Worm (Caenorhabditis elegans) whole organism, midembryonic: ENCODE data around the gene spc-2.
A peak's percentile ranks its signal among the peaks of the same experiment; 100 is the strongest.

Source experiments
- T22C8.4 ChIP-seq: fragments of 200-800 bp; sonication (Bioruptor generic); IDR thresholded peaks from 2 replicates; pipeline ENCODE4 v1.3.6; 2022; ENCODE audit warnings: missing genetic modification characterization, missing compliant biosample characterization
- cog-1 ChIP-seq: sonication (generic microtip); optimal IDR thresholded peaks from 2 replicates; lab custom pipeline; 2016; ENCODE audit warnings: missing genetic modification characterization, missing compliant biosample characterization
- flt-1 ChIP-seq: fragments of 200-800 bp; sonication (Bioruptor generic); IDR thresholded peaks from 2 replicates; pipeline ENCODE4 v1.3.6; 2022; ENCODE audit warnings: missing genetic modification characterization, missing compliant biosample characterization
- klf-2 ChIP-seq: fragments of 200-800 bp; sonication (Bioruptor generic); conservative IDR thresholded peaks from 2 replicates; pipeline ENCODE4 v1.3.6; 2022; ENCODE audit warnings: missing genetic modification reagents, missing genetic modification characterization, missing compliant biosample characterization
- med-1 ChIP-seq: sonication (generic microtip); optimal IDR thresholded peaks from 2 replicates; lab custom pipeline; 2017; ENCODE audit warnings: missing genetic modification characterization, mild to moderate bottlenecking, missing compliant biosample characterization, antibody characterized with exemption, missing genetic modification reagents; ENCODE audit not compliant: insufficient read depth
- ref-1 ChIP-seq: fragments of 200-800 bp; sonication (Bioruptor generic); conservative IDR thresholded peaks from 2 replicates; pipeline ENCODE4 v1.3.6; 2022; ENCODE audit warnings: missing genetic modification reagents, missing genetic modification characterization, missing compliant biosample characterization
- tab-1 ChIP-seq: fragments of 200-800 bp; sonication (Bioruptor generic); IDR thresholded peaks from 2 replicates; pipeline ENCODE4 v1.3.6; 2022; ENCODE audit warnings: missing genetic modification characterization, missing compliant biosample characterization
- ztf-23 ChIP-seq: fragments of 200-800 bp; sonication (Bioruptor generic); IDR thresholded peaks from 2 replicates; pipeline ENCODE4 v1.3.6; 2022; ENCODE audit warnings: missing genetic modification reagents, missing genetic modification characterization, missing compliant biosample characterization
- ztf-29 ChIP-seq: fragments of 200-800 bp; sonication (Bioruptor generic); IDR thresholded peaks from 2 replicates; pipeline ENCODE4 v1.3.6; 2022; ENCODE audit warnings: missing genetic modification reagents, missing genetic modification characterization, missing compliant biosample characterization

The spc-2 gene

ce11 chrIII:8181581-8181980, at the start of gene spc-2:
Gene spc-2 (plus strand): TSS chrIII:8181881.
- TF ChIP-seq flt-1 (GFP tag; lab: Robert Waterston, UW) = no peak
- TF ChIP-seq tab-1 = no peak
- TF ChIP-seq med-1 (GFP tag; lab: Kevin White, UChicago) = no peak
- no peak for TF ChIP-seq T22C8.4 (GFP tag; lab: Robert Waterston, UW)
- TF ChIP-seq cog-1 (tag; lab: Kevin White, UChicago) = no peak

- TF ChIP-seq cog-1 (tag; lab: Kevin White, UChicago) (no peak), ref-1 (GFP tag; lab: Robert Waterston, UW) (no peak), ztf-29 (GFP tag; lab: Robert Waterston, UW) (no peak), ztf-23 (GFP tag; lab: Robert Waterston, UW) (no peak), tab-1 (no peak), T22C8.4 (GFP tag; lab: Robert Waterston, UW) (no peak), klf-2 (GFP tag; lab: Robert Waterston, UW) (no peak), med-1 (GFP tag; lab: Kevin White, UChicago) (no peak), flt-1 (GFP tag; lab: Robert Waterston, UW) (no peak)
These were observed 49.2 kb upstream of the spc-2 start for ce11 chrIII:8132496-8132895.

ce11 chrIII:8133346-8133745, 48.3 kb upstream of the spc-2 start, which contains the start of gene C14B9.2:
Gene C14B9.2 (plus strand): TSS chrIII:8133665.
- TF ChIP-seq tab-1 (no peak), med-1 (GFP tag; lab: Kevin White, UChicago) (no peak), T22C8.4 (GFP tag; lab: Robert Waterston, UW) (no peak), ref-1 (GFP tag; lab: Robert Waterston, UW) (no peak), cog-1 (tag; lab: Kevin White, UChicago) (no peak), flt-1 (GFP tag; lab: Robert Waterston, UW) (no peak), ztf-29 (GFP tag; lab: Robert Waterston, UW) (no peak), ztf-23 (GFP tag; lab: Robert Waterston, UW) (no peak), klf-2 (GFP tag; lab: Robert Waterston, UW) (no peak)

- TF ChIP-seq klf-2 (GFP tag; lab: Robert Waterston, UW) = no peak
- TF ChIP-seq T22C8.4 (GFP tag; lab: Robert Waterston, UW) = no peak
- TF ChIP-seq ztf-23 (GFP tag; lab: Robert Waterston, UW) = no peak
- TF ChIP-seq tab-1 = no peak
- no peak for TF ChIP-seq flt-1 (GFP tag; lab: Robert Waterston, UW)
- no peak for TF ChIP-seq ref-1 (GFP tag; lab: Robert Waterston, UW)
- no peak for TF ChIP-seq med-1 (GFP tag; lab: Kevin White, UChicago)
- no peak for TF ChIP-seq cog-1 (tag; lab: Kevin White, UChicago)
- no peak for TF ChIP-seq ztf-29 (GFP tag; lab: Robert Waterston, UW)
These were observed 45.1 kb upstream of the spc-2 start for ce11 chrIII:8136517-8137099.

ce11 chrIII:8137777-8138176, 43.9 kb upstream of the spc-2 start, which contains the start of gene hsp-12.2:
Gene hsp-12.2 (plus strand): TSS chrIII:8138077.
- TF ChIP-seq ztf-23 (GFP tag; lab: Robert Waterston, UW) (no peak), ref-1 (GFP tag; lab: Robert Waterston, UW) (no peak)

- TF ChIP-seq flt-1 (GFP tag; lab: Robert Waterston, UW) = no peak
- TF ChIP-seq ztf-23 (GFP tag; lab: Robert Waterston, UW) = no peak
- TF ChIP-seq tab-1 = no peak
- no peak for TF ChIP-seq med-1 (GFP tag; lab: Kevin White, UChicago)
- TF ChIP-seq ref-1 (GFP tag; lab: Robert Waterston, UW) = no peak
- no peak for TF ChIP-seq ztf-29 (GFP tag; lab: Robert Waterston, UW)
- no peak for TF ChIP-seq cog-1 (tag; lab: Kevin White, UChicago)
- no peak for TF ChIP-seq klf-2 (GFP tag; lab: Robert Waterston, UW)
- TF ChIP-seq T22C8.4 (GFP tag; lab: Robert Waterston, UW) = no peak
These were observed 39.5 kb upstream of the spc-2 start for ce11 chrIII:8142217-8142616.

- peak; percentile 72; the same call in 1 of the 2 replicates for TF ChIP-seq ztf-23 (GFP tag; lab: Robert Waterston, UW)
- TF ChIP-seq ztf-29 (GFP tag; lab: Robert Waterston, UW) = no peak
- TF ChIP-seq flt-1 (GFP tag; lab: Robert Waterston, UW) = peak; percentile 81
- TF ChIP-seq T22C8.4 (GFP tag; lab: Robert Waterston, UW) = no peak
These were observed 37.1 kb upstream of the spc-2 start, which contains the start of the genes C14B9.8 and mrpl-18 for ce11 chrIII:8144574-8145065. Gene C14B9.8 (minus strand): TSS chrIII:8144629. Gene mrpl-18 (plus strand): TSS chrIII:8145015.

ce11 chrIII:8145971-8146370, 35.7 kb upstream of the spc-2 start:
- no peak for TF ChIP-seq tab-1

ce11 chrIII:8148751-8149150, 32.9 kb upstream of the spc-2 start, which contains the start of gene D2007.2:
Gene D2007.2 (plus strand): TSS chrIII:8148963.
- TF ChIP-seq tab-1 = no peak
- TF ChIP-seq med-1 (GFP tag; lab: Kevin White, UChicago) = no peak
- TF ChIP-seq ztf-29 (GFP tag; lab: Robert Waterston, UW) = no peak
- TF ChIP-seq T22C8.4 (GFP tag; lab: Robert Waterston, UW) = no peak
- TF ChIP-seq cog-1 (tag; lab: Kevin White, UChicago) = no peak
- TF ChIP-seq klf-2 (GFP tag; lab: Robert Waterston, UW) = no peak
- TF ChIP-seq ref-1 (GFP tag; lab: Robert Waterston, UW) = no peak
- TF ChIP-seq flt-1 (GFP tag; lab: Robert Waterston, UW) = no peak
- no peak for TF ChIP-seq ztf-23 (GFP tag; lab: Robert Waterston, UW)

- TF ChIP-seq tab-1 (no peak), ztf-23 (GFP tag; lab: Robert Waterston, UW) (no peak), T22C8.4 (GFP tag; lab: Robert Waterston, UW) (no peak), med-1 (GFP tag; lab: Kevin White, UChicago) (no peak), flt-1 (GFP tag; lab: Robert Waterston, UW) (no peak), cog-1 (tag; lab: Kevin White, UChicago) (no peak)
These were observed 27.3 kb upstream of the spc-2 start for ce11 chrIII:8154423-8154822.
